Fruit fly (Drosophila melanogaster) whole organism: Measurements from ENCODE around the gene CG6738.

ENCODE experiments used
- CG8478 ChIP-seq: fragments of >200 bp; optimal IDR thresholded peaks from 2 replicates; lab custom pipeline; 2018; ENCODE audit warnings: inconsistent platforms
- Dll ChIP-seq: fragments of >200 bp; optimal IDR thresholded peaks from 2 replicates; lab custom pipeline; 2017
- EcR ChIP-seq, 2 experiments: fragments of >200 bp; optimal IDR thresholded peaks; 2 replicates each; lab custom pipeline; 2017; ENCODE audit warnings: missing biosample characterization in 2 of 2, missing genetic modification characterization in 2 of 2, missing genetic modification reagents in 2 of 2
- pan ChIP-seq: fragments of >200 bp; optimal IDR thresholded peaks from 2 replicates; lab custom pipeline; 2017
- psq ChIP-seq: fragments of >200 bp; optimal IDR thresholded peaks from 2 replicates; lab custom pipeline; 2017
- usp ChIP-seq: fragments of >200 bp; optimal IDR thresholded peaks from 2 replicates; lab custom pipeline; 2017; ENCODE audit warnings: missing biosample characterization, missing genetic modification characterization, mixed read lengths

Gene CG6738

DNA sequence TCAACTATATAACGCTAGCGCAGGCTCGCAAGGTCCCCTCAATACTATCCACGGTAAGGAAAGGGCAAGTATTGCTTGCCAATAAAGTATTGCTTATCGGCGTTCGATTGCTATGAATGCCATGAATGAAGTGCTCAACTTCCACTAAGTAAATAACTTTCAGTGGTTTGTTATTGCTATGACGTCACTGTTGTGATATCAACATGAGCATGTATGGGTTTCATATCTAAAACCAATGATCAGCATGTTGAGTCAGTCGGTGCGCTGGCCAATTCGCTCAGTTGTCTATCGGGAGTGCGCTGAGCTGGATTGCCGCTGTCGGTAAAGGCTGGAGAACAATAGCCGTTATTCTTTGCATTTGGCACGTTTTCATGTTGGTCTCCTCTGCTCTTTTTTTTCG, 21.6 kb downstream of the CG6738 start:
- no peak for TF ChIP-seq Dll
- no peak for TF ChIP-seq EcR (GFP tag; optimal IDR thresholded peaks at IDR 0.05; lab: Kevin White, UChicago)
- no peak for TF ChIP-seq pan (lab: Kevin White, UChicago)
- TF ChIP-seq psq (lab: Kevin White, UChicago): no peak
- TF ChIP-seq CG8478 (lab: Kevin White, UChicago): no peak
- no peak for TF ChIP-seq usp (GFP tag; lab: Kevin White, UChicago)

DNA sequence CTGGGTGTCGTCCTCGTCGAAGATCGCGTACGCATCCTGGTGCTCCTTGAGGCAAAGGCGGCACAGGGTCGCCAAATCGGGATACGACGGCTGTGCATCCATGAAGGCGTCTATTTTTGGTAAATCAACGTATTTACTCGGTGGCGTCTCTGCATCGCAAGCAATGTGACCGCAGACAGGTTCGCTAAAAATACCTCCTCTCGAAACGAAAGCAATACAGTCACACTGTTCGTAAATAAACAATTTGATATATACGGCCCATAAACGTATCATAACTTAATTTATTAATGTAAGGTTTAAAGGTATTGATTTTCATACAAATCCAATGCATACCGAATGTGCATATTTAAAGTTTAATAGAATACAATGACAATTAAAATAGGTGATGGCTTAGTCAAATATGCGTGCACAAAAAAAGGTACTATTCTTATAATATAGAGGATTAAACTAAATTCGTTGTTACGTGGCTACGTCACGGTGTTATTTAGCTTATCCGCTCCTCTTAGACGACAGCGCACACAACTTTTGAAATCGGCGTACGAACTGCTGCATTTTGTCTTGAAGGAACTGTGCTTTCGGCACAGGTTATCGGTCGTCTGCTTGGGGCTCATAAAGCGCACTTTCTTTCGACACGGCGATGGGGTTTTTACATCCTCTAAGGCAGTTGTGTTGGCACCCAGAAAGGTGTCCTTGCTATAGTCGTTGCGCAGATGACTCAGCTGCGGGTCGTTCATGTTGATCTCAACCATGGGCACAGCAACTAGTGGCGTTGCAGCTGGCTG, 27.1 kb downstream of the CG6738 start, which contains the start of gene CG31365:
Gene CG31365 (minus strand): TSS at position 182 of the 782 bp plus-strand sequence.
- no peak for TF ChIP-seq psq (lab: Kevin White, UChicago)
- no peak for TF ChIP-seq Dll
- TF ChIP-seq pan (lab: Kevin White, UChicago): no peak
- no peak for TF ChIP-seq CG8478 (lab: Kevin White, UChicago)

DNA sequence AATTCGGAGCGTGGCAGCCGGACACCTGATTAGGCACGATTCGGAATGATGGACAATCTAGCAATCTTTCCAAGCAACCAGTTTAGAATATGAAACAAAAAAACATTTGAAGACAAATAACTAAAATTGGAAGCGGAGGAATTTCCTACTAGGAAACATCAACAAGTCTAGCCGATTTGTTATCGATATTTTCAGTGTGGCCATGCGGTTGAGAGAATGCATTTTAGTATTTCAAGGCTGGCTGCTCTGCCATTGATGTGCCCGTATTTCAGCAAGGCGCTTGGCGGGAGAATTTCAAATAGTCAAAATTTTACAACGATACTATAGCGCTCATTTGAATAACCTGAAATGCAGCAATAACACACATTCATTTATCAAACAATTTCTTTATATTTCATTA, 28.5 kb downstream of the CG6738 start, which contains the start of gene CG31457:
Gene CG31457 (minus strand): TSS at position 186 of the 400 bp plus-strand sequence.
- TF ChIP-seq pan (lab: Kevin White, UChicago) (no peak), usp (GFP tag; lab: Kevin White, UChicago) (no peak), CG8478 (lab: Kevin White, UChicago) (no peak), psq (lab: Kevin White, UChicago) (no peak), EcR (GFP tag; optimal IDR thresholded peaks at IDR 0.05; lab: Kevin White, UChicago) (no peak), Dll (no peak)

DNA sequence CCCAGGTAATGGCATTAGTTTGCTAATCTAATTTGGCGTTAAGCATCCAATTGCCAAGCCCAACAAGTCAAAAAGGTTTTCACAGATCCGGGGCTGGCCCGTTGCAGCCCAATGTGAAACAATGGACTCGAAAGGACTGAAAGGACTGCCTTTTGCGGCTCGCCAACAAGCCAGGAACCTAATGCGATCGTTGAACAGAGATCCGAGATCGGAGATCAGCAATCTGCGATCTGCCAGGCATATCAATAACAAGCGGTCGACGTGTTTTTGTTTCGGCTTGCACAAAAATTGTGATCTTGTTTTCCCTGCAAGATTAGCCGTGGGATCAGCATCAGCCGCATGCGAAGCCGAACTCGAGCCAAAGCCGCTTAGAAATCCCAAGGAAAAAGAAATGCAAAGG, 30.3 kb downstream of the CG6738 start:
- TF ChIP-seq psq (lab: Kevin White, UChicago) (no peak), usp (GFP tag; lab: Kevin White, UChicago) (no peak), CG8478 (lab: Kevin White, UChicago) (no peak), pan (lab: Kevin White, UChicago) (no peak), EcR (GFP tag; optimal IDR thresholded peaks at IDR 0.05; lab: Kevin White, UChicago) (no peak), Dll (no peak)

DNA sequence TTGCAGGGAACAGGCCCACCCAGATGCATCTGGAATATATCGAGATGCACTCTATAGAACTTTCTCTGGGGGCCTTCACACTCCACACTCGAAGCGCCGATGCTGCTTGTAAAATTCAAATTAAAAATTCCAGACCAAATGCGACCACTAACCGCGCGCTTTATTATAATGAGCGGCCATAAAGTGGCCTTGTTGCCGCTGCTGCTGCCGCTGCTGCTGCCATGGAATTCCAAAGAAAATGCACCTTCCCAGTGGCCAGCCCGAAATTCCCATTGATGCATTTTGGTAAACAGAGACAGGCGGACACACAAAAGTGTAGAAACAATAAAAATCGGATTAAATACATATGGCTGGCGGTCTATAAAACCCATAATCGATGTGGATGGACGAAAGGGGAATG, 30.8 kb downstream of the CG6738 start:
- no peak for TF ChIP-seq CG8478 (lab: Kevin White, UChicago)
- no peak for TF ChIP-seq psq (lab: Kevin White, UChicago)
- TF ChIP-seq EcR (GFP tag; optimal IDR thresholded peaks at IDR 0.05; lab: Kevin White, UChicago): no peak
- TF ChIP-seq usp (GFP tag; lab: Kevin White, UChicago): no peak
- no peak for TF ChIP-seq pan (lab: Kevin White, UChicago)
- TF ChIP-seq Dll: no peak

DNA sequence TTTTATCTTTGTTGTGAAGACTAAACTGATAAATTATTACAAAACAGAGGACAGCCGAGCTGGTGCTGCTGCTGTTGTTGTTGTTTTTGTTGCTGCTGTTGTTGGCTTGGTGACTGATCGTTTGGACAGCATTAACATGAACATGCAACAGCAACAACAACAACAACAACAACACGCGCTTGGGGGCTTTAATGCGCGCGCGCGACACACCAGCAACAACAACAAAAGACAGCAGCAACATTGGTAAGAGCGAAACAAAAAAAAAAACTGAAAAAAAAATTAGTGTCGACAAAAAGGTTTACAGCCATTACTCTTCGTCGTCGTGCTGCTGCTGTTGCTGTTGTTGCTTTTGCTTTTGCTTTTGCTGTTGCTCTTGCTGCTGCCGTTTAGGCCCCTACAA, 31.6 kb downstream of the CG6738 start:
- no peak for TF ChIP-seq pan (lab: Kevin White, UChicago)
- no peak for TF ChIP-seq psq (lab: Kevin White, UChicago)
- TF ChIP-seq usp (GFP tag; lab: Kevin White, UChicago): no peak
- no peak for TF ChIP-seq EcR (GFP tag; optimal IDR thresholded peaks at IDR 0.05; lab: Kevin White, UChicago)
- TF ChIP-seq CG8478 (lab: Kevin White, UChicago): no peak
- no peak for TF ChIP-seq Dll

DNA sequence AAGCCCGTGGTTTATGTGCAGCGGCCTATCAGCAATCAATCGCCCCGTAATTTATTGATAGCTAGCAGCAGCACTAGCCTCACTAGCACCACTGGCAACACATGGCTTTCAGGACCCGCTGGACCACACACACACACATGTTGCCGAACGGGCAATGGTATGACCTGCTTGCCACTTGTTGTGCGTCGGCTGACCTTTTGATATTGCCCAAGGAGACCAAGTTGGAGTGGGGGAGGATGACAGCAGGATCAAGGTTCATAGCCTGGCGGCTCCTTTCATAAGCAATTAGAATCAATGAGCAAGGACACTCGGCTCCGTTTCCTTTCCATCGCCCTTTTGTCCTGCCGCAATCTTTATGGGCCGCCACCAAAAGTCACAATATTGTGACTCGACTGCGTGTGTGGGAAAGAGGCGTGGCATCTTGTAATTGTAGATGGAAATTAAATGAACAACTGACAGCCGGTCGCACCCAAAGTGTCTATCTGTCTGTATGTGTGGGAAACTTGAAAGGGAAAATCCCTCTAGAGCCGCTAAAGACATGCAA, 32.1 kb downstream of the CG6738 start:
- TF ChIP-seq EcR (GFP tag; optimal IDR thresholded peaks at IDR 0.05; lab: Kevin White, UChicago) (no peak), psq (lab: Kevin White, UChicago) (no peak), CG8478 (lab: Kevin White, UChicago) (no peak), Dll (no peak), pan (lab: Kevin White, UChicago) (no peak), usp (GFP tag; lab: Kevin White, UChicago) (no peak)

DNA sequence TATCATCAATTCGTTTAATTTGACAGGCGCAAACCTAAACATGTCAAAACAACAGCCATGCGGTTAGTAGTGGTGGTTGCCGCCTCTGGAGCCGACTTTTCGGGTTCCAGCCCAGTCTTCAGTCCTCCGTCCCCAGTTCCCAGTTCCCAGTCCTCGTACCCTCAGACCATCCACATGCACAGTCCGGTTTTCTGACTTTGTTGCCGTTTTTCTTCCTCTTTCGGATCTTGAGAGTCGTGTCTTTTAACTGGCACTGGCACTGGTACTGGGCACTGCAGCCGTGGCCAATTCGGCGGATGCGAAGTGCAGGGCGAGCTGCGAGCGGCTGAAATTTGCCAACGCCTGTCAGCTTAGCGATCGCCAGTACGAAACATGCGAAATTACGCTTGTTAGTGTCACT, 33.0 kb downstream of the CG6738 start:
- no peak for TF ChIP-seq CG8478 (lab: Kevin White, UChicago)
- no peak for TF ChIP-seq Dll
- no peak for TF ChIP-seq usp (GFP tag; lab: Kevin White, UChicago)
- TF ChIP-seq psq (lab: Kevin White, UChicago): no peak
- TF ChIP-seq EcR (GFP tag; optimal IDR thresholded peaks at IDR 0.05; lab: Kevin White, UChicago): no peak
- TF ChIP-seq pan (lab: Kevin White, UChicago): no peak

DNA sequence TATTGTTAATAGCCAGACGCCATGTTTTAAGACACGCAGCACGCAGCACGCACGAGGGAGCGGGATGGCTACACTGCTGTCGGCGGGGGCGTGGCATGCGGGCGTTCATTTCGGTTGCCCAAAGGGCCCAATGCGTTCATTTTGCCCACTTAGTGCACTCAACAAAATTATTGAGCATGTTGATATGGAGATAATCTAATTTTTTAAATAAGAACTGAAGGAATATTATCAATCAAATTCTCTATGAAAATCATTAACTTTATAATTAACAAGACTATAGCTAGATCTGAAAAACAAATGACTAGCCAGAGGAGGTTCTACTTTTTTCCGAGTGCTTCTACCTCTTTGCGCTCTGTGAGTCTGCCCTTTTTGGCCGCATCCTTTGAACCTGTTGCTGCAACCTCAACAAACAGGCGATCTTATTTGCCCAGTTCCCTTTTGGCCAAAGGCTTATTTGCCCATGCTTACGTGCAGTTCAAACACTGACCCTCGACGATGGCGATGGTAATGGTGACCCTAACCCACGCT, 34.0 kb downstream of the CG6738 start:
- no peak for TF ChIP-seq psq (lab: Kevin White, UChicago)
- no peak for TF ChIP-seq usp (GFP tag; lab: Kevin White, UChicago)
- TF ChIP-seq EcR (GFP tag; optimal IDR thresholded peaks at IDR 0.05; lab: Kevin White, UChicago): no peak
- no peak for TF ChIP-seq Dll
- no peak for TF ChIP-seq pan (lab: Kevin White, UChicago)
- no peak for TF ChIP-seq CG8478 (lab: Kevin White, UChicago)

DNA sequence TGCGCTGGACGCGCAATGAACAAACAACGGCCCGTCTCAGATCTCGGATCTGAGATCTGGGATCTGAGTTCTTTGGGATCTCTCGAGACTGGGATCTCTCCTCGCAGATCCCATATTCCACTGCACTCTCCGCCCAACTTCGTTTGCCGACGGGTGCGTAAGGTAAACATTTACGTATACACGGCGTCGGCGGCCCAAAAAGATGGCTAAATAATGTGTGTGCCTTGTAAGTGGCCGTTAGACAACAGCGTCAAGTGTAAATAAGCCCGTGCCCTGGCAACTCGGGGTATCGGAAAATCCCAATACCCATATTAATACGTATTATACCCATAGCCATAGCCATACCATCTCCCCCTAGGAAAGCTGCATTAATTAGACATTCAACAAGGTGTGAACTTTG, 35.4 kb downstream of the CG6738 start:
- TF ChIP-seq EcR (GFP tag; optimal IDR thresholded peaks at IDR 0.05; lab: Kevin White, UChicago) (no peak), usp (GFP tag; lab: Kevin White, UChicago) (no peak), psq (lab: Kevin White, UChicago) (no peak), pan (lab: Kevin White, UChicago) (no peak), Dll (no peak), CG8478 (lab: Kevin White, UChicago) (no peak)

DNA sequence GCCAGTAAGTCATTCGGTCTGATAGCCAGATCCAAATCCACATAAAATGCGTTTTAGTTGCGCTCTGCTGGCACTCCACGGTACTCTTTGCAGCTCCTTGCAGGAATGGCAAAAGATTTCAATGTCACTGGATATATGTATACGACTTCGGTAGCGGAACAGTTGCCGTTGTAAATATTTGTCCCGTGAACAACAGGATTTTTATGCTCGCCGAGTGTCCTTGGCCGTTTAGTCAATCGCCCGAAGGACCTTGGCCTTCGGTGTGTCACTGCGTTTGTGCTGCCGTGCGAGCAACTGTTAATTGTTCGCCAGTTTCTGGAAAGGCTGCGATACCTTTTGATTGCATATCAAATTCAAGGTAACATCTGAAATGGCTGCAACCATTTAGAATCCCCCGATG, 39.1 kb downstream of the CG6738 start:
- TF ChIP-seq EcR (GFP tag; optimal IDR thresholded peaks at IDR 0.05; lab: Kevin White, UChicago) (no peak), psq (lab: Kevin White, UChicago) (no peak), pan (lab: Kevin White, UChicago) (no peak), usp (GFP tag; lab: Kevin White, UChicago) (no peak), Dll (no peak), CG8478 (lab: Kevin White, UChicago) (no peak)
